Fruit fly (Drosophila melanogaster): ENCODE measurements around the gene CG31998.

dm6 chr4:238400-238799 lies 32.7 kb upstream of the CG31998 start:
- TF ChIP-seq CG8478 (optimal IDR thresholded peaks at IDR 0.05) (no peak), CTCF (optimal IDR thresholded peaks at IDR 0.05) (no peak)
